Worm (Caenorhabditis elegans) whole organism, L4 larva: Measurements from ENCODE around the gene ZK616.8.

Source experiments
- D1046.2 ChIP-seq: fragments of 200-800 bp; sonication (Bioruptor generic); IDR thresholded peaks from 2 replicates; pipeline ENCODE4 v1.3.6; 2022; ENCODE audit warnings: missing genetic modification characterization, missing compliant biosample characterization
- F37D6.2 ChIP-seq: sonication (generic microtip); optimal IDR thresholded peaks from 2 replicates; lab custom pipeline; 2016; ENCODE audit warnings: mild to moderate bottlenecking, missing genetic modification characterization, missing compliant biosample characterization
- T20F7.1 ChIP-seq: fragments of 200-800 bp; sonication (Bioruptor generic); optimal IDR thresholded peaks from 2 replicates; lab custom pipeline; 2018; ENCODE audit warnings: mild to moderate bottlenecking, missing genetic modification characterization, missing compliant biosample characterization
- T26A8.4 ChIP-seq: fragments of 200-800 bp; sonication (Bioruptor generic); IDR thresholded peaks from 2 replicates; pipeline ENCODE4 v1.3.6; 2022; ENCODE audit warnings: missing genetic modification characterization, missing compliant biosample characterization
- Y48G9A.11 ChIP-seq: fragments of 200-800 bp; sonication (Bioruptor generic); IDR thresholded peaks from 2 replicates; pipeline ENCODE4 v1.3.6; 2022; ENCODE audit warnings: missing genetic modification reagents, missing genetic modification characterization, missing compliant biosample characterization
- Y75B8A.6 ChIP-seq: fragments of 200-800 bp; sonication (Bioruptor generic); IDR thresholded peaks from 2 replicates; pipeline ENCODE4 v1.3.6; 2022; ENCODE audit warnings: missing genetic modification reagents, missing genetic modification characterization, missing compliant biosample characterization
- ama-1 ChIP-seq: fragments of 150-350 bp; optimal IDR thresholded peaks from 2 replicates; lab custom pipeline; 2014; ENCODE audit warnings: inconsistent platforms, mixed read lengths
- ceh-28 ChIP-seq: fragments of 150-350 bp; optimal IDR thresholded peaks from 2 replicates; lab custom pipeline; 2014; ENCODE audit warnings: missing biosample characterization, missing genetic modification reagents, missing genetic modification characterization
- ceh-44 ChIP-seq: fragments of 200-800 bp; sonication (Bioruptor generic); IDR thresholded peaks from 2 replicates; pipeline ENCODE4 v1.3.6; 2022; ENCODE audit warnings: missing genetic modification reagents, missing genetic modification characterization, missing compliant biosample characterization
- ces-1 ChIP-seq: fragments of 150-350 bp; sonication (generic microtip); optimal IDR thresholded peaks from 4 replicates; lab custom pipeline; 2014; ENCODE audit warnings: missing biosample characterization, missing genetic modification reagents, missing genetic modification characterization
- daf-16 ChIP-seq, 3 experiments: sonication (generic microtip); optimal IDR thresholded peaks; 2 replicates each; lab custom pipeline; 2016 to 2017; ENCODE audit warnings: missing genetic modification characterization in 3 of 3, missing genetic modification reagents in 3 of 3, mild to moderate bottlenecking in 2 of 3, missing compliant biosample characterization in 2 of 3, missing biosample characterization in 1 of 3, moderate library complexity in 1 of 3
- dmd-6 ChIP-seq: fragments of 200-800 bp; sonication (Bioruptor generic); IDR thresholded peaks from 2 replicates; pipeline ENCODE4 v1.3.6; 2022; ENCODE audit warnings: missing genetic modification reagents, missing genetic modification characterization, missing compliant biosample characterization
- dmd-9 ChIP-seq: fragments of 200-800 bp; sonication (Bioruptor generic); IDR thresholded peaks from 2 replicates; pipeline ENCODE4 v1.3.6; 2022; ENCODE audit warnings: missing genetic modification reagents, missing genetic modification characterization, missing compliant biosample characterization
- duxl-1 ChIP-seq: sonication (generic microtip); optimal IDR thresholded peaks from 2 replicates; lab custom pipeline; 2016; ENCODE audit warnings: mild to moderate bottlenecking, missing genetic modification characterization, moderate library complexity, missing compliant biosample characterization; ENCODE audit not compliant: poor library complexity
- dve-1 ChIP-seq: sonication (generic microtip); optimal IDR thresholded peaks from 2 replicates; lab custom pipeline; 2017; ENCODE audit warnings: antibody characterized with exemption, mild to moderate bottlenecking, missing genetic modification characterization, missing compliant biosample characterization; ENCODE audit not compliant: insufficient read depth
- egl-43 ChIP-seq: fragments of 200-800 bp; sonication (Bioruptor generic); IDR thresholded peaks from 2 replicates; pipeline ENCODE4 v1.3.6; 2022; ENCODE audit warnings: missing genetic modification reagents, missing genetic modification characterization, missing compliant biosample characterization
- fkh-10 ChIP-seq: fragments of 150-350 bp; optimal IDR thresholded peaks from 2 replicates; lab custom pipeline; 2014; ENCODE audit warnings: missing biosample characterization, missing genetic modification reagents, missing genetic modification characterization
- hif-1 ChIP-seq, 2 experiments: sonication (generic microtip); optimal IDR thresholded peaks; 2 replicates each; lab custom pipeline; 2016 to 2017; ENCODE audit warnings: missing compliant biosample characterization in 2 of 2, missing genetic modification characterization in 2 of 2, missing genetic modification reagents in 2 of 2, missing genotype in 2 of 2, mild to moderate bottlenecking in 1 of 2
- hlh-11 ChIP-seq: fragments of 200-800 bp; sonication (Bioruptor generic); optimal IDR thresholded peaks from 2 replicates; lab custom pipeline; 2018; ENCODE audit warnings: mild to moderate bottlenecking, missing genetic modification characterization, missing compliant biosample characterization
- hlh-30 ChIP-seq: sonication (generic microtip); optimal IDR thresholded peaks from 2 replicates; lab custom pipeline; 2017; ENCODE audit warnings: antibody characterized with exemption, mild to moderate bottlenecking, missing genetic modification characterization, missing compliant biosample characterization; ENCODE audit not compliant: insufficient read depth
- lin-38 ChIP-seq: fragments of 200-800 bp; sonication (Bioruptor generic); IDR thresholded peaks from 2 replicates; pipeline ENCODE4 v1.3.6; 2022; ENCODE audit warnings: missing genetic modification reagents, missing genetic modification characterization, missing compliant biosample characterization
- lin-39 ChIP-seq: fragments of 150-350 bp; optimal IDR thresholded peaks from 2 replicates; lab custom pipeline; 2014; ENCODE audit warnings: missing biosample characterization, missing genetic modification reagents, missing genetic modification characterization
- mdt-29 ChIP-seq: fragments of 200-800 bp; sonication (Bioruptor generic); IDR thresholded peaks from 2 replicates; pipeline ENCODE4 v1.3.6; 2022; ENCODE audit warnings: missing genetic modification reagents, missing genetic modification characterization, missing compliant biosample characterization
- mep-1 ChIP-seq: fragments of 150-350 bp; sonication (generic microtip); optimal IDR thresholded peaks from 3 replicates; lab custom pipeline; 2014; ENCODE audit warnings: missing biosample characterization, missing genetic modification characterization
- mes-2 ChIP-seq: sonication (generic microtip); optimal IDR thresholded peaks from 2 replicates; lab custom pipeline; 2016; ENCODE audit warnings: missing genotype, mild to moderate bottlenecking, missing genetic modification characterization, missing compliant biosample characterization; ENCODE audit not compliant: poor library complexity, severe bottlenecking
- nhr-28 ChIP-seq: fragments of 150-350 bp; optimal IDR thresholded peaks from 2 replicates; lab custom pipeline; 2014; ENCODE audit warnings: missing biosample characterization, missing genetic modification characterization
- nhr-6 ChIP-seq: fragments of 150-350 bp; optimal IDR thresholded peaks from 2 replicates; lab custom pipeline; 2014; ENCODE audit warnings: missing biosample characterization, missing genetic modification characterization
- nhr-77 ChIP-seq: fragments of 150-350 bp; optimal IDR thresholded peaks from 2 replicates; lab custom pipeline; 2014; ENCODE audit warnings: missing biosample characterization, missing genetic modification characterization
- pha-4 ChIP-seq, 2 experiments: fragments of 150-350 bp in 1 of 2; fragments of 200-800 bp in 1 of 2; sonication (Bioruptor generic) in 1 of 2; IDR thresholded peaks in 1 of 2; optimal IDR thresholded peaks in 1 of 2; 2 replicates each; pipeline versions ENCODE4 v1.3.6 to Lab custom; 2014 to 2022; ENCODE audit warnings: missing genetic modification characterization in 2 of 2, missing genetic modification reagents in 2 of 2, missing biosample characterization in 1 of 2, missing compliant biosample characterization in 1 of 2
- pqm-1 ChIP-seq: sonication (generic microtip); optimal IDR thresholded peaks from 2 replicates; lab custom pipeline; 2017; ENCODE audit warnings: missing biosample characterization, missing genetic modification characterization
- saeg-2 ChIP-seq: fragments of 200-800 bp; sonication (Bioruptor generic); IDR thresholded peaks from 2 replicates; pipeline ENCODE4 v1.3.6; 2022; ENCODE audit warnings: missing genetic modification reagents, missing genetic modification characterization, missing compliant biosample characterization
- skn-1 ChIP-seq: fragments of 150-350 bp; optimal IDR thresholded peaks from 2 replicates; lab custom pipeline; 2014; ENCODE audit warnings: missing biosample characterization, missing genetic modification characterization
- spr-1 ChIP-seq: sonication (generic microtip); optimal IDR thresholded peaks from 2 replicates; lab custom pipeline; 2016; ENCODE audit warnings: mild to moderate bottlenecking, missing genetic modification characterization, missing compliant biosample characterization
- tra-1 ChIP-seq: fragments of 200-800 bp; sonication (Bioruptor generic); IDR thresholded peaks from 2 replicates; pipeline ENCODE4 v1.3.6; 2022; ENCODE audit warnings: missing genetic modification reagents, missing genetic modification characterization, missing compliant biosample characterization
- vab-7 ChIP-seq: fragments of 200-800 bp; sonication (Bioruptor generic); IDR thresholded peaks from 2 replicates; pipeline ENCODE4 v1.3.6; 2022; ENCODE audit warnings: missing genetic modification reagents, missing genetic modification characterization, missing compliant biosample characterization
- zag-1 ChIP-seq: fragments of 150-350 bp; optimal IDR thresholded peaks from 2 replicates; lab custom pipeline; 2014; ENCODE audit warnings: missing biosample characterization, missing genetic modification characterization
- zip-11 ChIP-seq: fragments of 200-800 bp; sonication (Bioruptor generic); IDR thresholded peaks from 2 replicates; pipeline ENCODE4 v1.3.6; 2022; ENCODE audit warnings: missing genetic modification characterization, missing compliant biosample characterization
- zip-2 ChIP-seq: fragments of 150-350 bp; optimal IDR thresholded peaks from 2 replicates; lab custom pipeline; 2014; ENCODE audit warnings: missing biosample characterization, missing genetic modification characterization
- ztf-11 ChIP-seq: fragments of 150-350 bp; optimal IDR thresholded peaks from 2 replicates; lab custom pipeline; 2014; ENCODE audit warnings: missing biosample characterization, missing genetic modification characterization

Gene ZK616.8

ce11 chrIV:5394687-5395086 is 17.3 kb downstream of the ZK616.8 start, which contains the start of the genes perm-3 and swsn-6 (continued):
- TF ChIP-seq T26A8.4 (GFP tag; lab: Robert Waterston, UW) (no peak), nhr-6 (tag; lab: Kevin White, UChicago) (peak; percentile 37), egl-43 (GFP tag; lab: Robert Waterston, UW) (no peak), zip-2 (tag; lab: Kevin White, UChicago) (no peak), spr-1 (peak; percentile 35), saeg-2 (no peak), zip-11 (GFP tag; lab: Robert Waterston, UW) (no peak), ces-1 (GFP tag; lab: Kevin White, UChicago) (no peak), ceh-28 (tag; lab: Kevin White, UChicago) (peak; percentile 44), Y48G9A.11 (GFP tag; lab: Robert Waterston, UW) (no peak), ztf-11 (tag; lab: Kevin White, UChicago) (no peak), T20F7.1 (peak; percentile 41), pha-4 (GFP tag; IDR thresholded peaks at IDR 0.05; lab: Robert Waterston, UW) (peak; percentile 50; the same call in 1 of the 2 replicates), pha-4 (tag; optimal IDR thresholded peaks at IDR 0.05; lab: Kevin White, UChicago) (peak; percentile 50)

- peak; percentile 62 for TF ChIP-seq hlh-30 (tag; lab: Kevin White, UChicago)
- peak; percentile 21 for TF ChIP-seq mep-1 (tag; lab: Kevin White, UChicago)
- TF ChIP-seq hlh-11: peak; percentile 39
- TF ChIP-seq Y75B8A.6 (GFP tag; lab: Robert Waterston, UW): no peak
- peak; percentile 39 for TF ChIP-seq nhr-28 (tag; lab: Kevin White, UChicago)
- no peak for TF ChIP-seq daf-16 (GFP tag; optimal IDR thresholded peaks at IDR 0.05; lab: Kevin White, UChicago)
- TF ChIP-seq daf-16 (tag; optimal IDR thresholded peaks at IDR 0.05; lab: Kevin White, UChicago): peak; percentile 76
- TF ChIP-seq nhr-77 (tag; lab: Kevin White, UChicago): peak; percentile 22
- peak; percentile 31 for TF ChIP-seq duxl-1 (tag; lab: Kevin White, UChicago)
- TF ChIP-seq ceh-44 (GFP tag; lab: Robert Waterston, UW): no peak
- peak; percentile 71 for TF ChIP-seq dve-1
- TF ChIP-seq mes-2 (tag; lab: Kevin White, UChicago): peak; percentile 16
- TF ChIP-seq D1046.2 (GFP tag; lab: Robert Waterston, UW): no peak
- TF ChIP-seq dmd-6 (GFP tag; lab: Robert Waterston, UW): peak; percentile 56
- peak; percentile 63 for TF ChIP-seq mdt-29
- TF ChIP-seq pqm-1: peak; percentile 22
- TF ChIP-seq pha-4 (GFP tag; IDR thresholded peaks at IDR 0.05; lab: Robert Waterston, UW): 0 out of 2 replicates have a peak, but pooled peaks have one; percentile 17
- no peak for TF ChIP-seq pha-4 (tag; optimal IDR thresholded peaks at IDR 0.05; lab: Kevin White, UChicago)
- peak; percentile 34; the same call in 1 of the 2 replicates for TF ChIP-seq lin-38 (GFP tag; lab: Robert Waterston, UW)
- TF ChIP-seq zag-1 (tag; lab: Kevin White, UChicago): no peak
- TF ChIP-seq ama-1: peak; percentile 53
- TF ChIP-seq dmd-9 (GFP tag; lab: Robert Waterston, UW): no peak
Measured at ce11 chrIV:5393566-5393965, 18.4 kb downstream of the ZK616.8 start.

ce11 chrIV:5391507-5392057 is 20.4 kb downstream of the ZK616.8 start, which contains the start of the genes htp-1 and ZK616.5:
htp-1 (minus strand) TSS chrIV:5391557.
ZK616.5 (plus strand) TSS chrIV:5391929.
- no peak for TF ChIP-seq dmd-9 (GFP tag; lab: Robert Waterston, UW)
- TF ChIP-seq skn-1 (tag; lab: Kevin White, UChicago): no peak
- TF ChIP-seq mdt-29: no peak
- TF ChIP-seq hif-1 (tag; optimal IDR thresholded peaks at IDR 0.05; lab: Kevin White, UChicago): no peak
- no peak for TF ChIP-seq lin-39 (tag; lab: Kevin White, UChicago)
- no peak for TF ChIP-seq F37D6.2
- TF ChIP-seq fkh-10: no peak
- TF ChIP-seq vab-7 (GFP tag; lab: Robert Waterston, UW): no peak
- no peak for TF ChIP-seq tra-1 (GFP tag; lab: Robert Waterston, UW)
